Fruit fly (Drosophila melanogaster): ENCODE results near the gene hop.
A peak's percentile ranks its signal among the peaks of the same experiment; 100 is the strongest.

The hop gene

dm6 chrX:11338973-11339867 is 28.7 kb downstream of the hop start (continued):
- TF ChIP-seq CG8319 (GFP tag; optimal IDR thresholded peaks at IDR 0.05) (no peak), svp (GFP tag) (peak; percentile 82), pdm3 (GFP tag; optimal IDR thresholded peaks at IDR 0.05) (peak; percentile 60), Hr39 (GFP tag; optimal IDR thresholded peaks at IDR 0.05) (peak; percentile 63), Sox15 (GFP tag; optimal IDR thresholded peaks at IDR 0.05) (no peak), CG6792 (GFP tag; optimal IDR thresholded peaks at IDR 0.05) (peak; percentile 20), ss (GFP tag; optimal IDR thresholded peaks at IDR 0.05) (no peak), Sox102F (GFP tag; optimal IDR thresholded peaks at IDR 0.05) (no peak), CG6163 (GFP tag; IDR thresholded peaks at IDR 0.05) (peak; percentile 32; the same call in 1 of the 3 replicates), Ets21C (GFP tag; optimal IDR thresholded peaks at IDR 0.05) (peak; percentile 37), CG11294 (GFP tag; IDR thresholded peaks at IDR 0.05) (no peak)

DNA sequence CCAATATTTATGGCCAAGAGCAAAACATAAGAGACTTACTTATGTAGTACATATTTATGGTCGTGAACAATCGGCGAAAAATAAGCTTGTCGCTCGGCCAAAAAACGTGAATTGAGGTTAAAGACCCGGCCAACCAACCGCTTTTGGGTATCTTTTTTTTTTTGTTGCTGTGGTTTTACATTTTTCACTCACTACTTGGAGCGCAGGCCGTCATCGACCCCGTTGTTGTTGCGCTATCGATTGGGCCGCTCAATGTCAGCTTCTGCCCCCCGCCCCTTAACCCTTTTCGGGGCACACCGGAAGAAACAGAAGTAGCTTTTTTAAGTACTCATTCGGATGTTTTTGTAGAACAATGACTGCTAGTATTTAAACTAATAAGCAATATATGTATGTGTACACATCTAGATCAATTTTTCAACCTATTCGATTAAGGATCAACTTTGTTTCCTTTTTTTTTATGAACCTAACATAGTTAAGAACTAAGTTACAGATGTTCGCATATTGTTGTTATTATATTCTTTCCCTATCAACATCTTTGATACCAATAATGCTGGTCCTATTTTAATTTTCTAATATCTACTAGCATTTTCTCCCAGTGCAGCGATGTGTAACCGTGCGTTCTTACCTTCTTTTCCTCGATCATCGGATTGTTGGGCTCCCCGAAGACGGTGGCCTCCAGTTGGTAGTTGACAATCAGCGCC is 29.7 kb downstream of the hop start:
- TF ChIP-seq Sox14 (GFP tag; optimal IDR thresholded peaks at IDR 0.05) (peak; percentile 48), CG6163 (GFP tag; IDR thresholded peaks at IDR 0.05) (0 out of 3 replicates have a peak, but pooled peaks have one; percentile 30), dsx (GFP tag; optimal IDR thresholded peaks at IDR 0.05; ENCODE audit: poor library complexity, severe bottlenecking) (no peak), CG32006 (GFP tag; optimal IDR thresholded peaks at IDR 0.05) (peak; percentile 67), Eip75B (GFP tag; optimal IDR thresholded peaks at IDR 0.05) (peak; percentile 85), fd85E (GFP tag; optimal IDR thresholded peaks at IDR 0.05) (no peak), CG3919 (GFP tag; optimal IDR thresholded peaks at IDR 0.05) (no peak), Sox15 (GFP tag; optimal IDR thresholded peaks at IDR 0.05) (peak; percentile 46), Met (GFP tag; optimal IDR thresholded peaks at IDR 0.05) (no peak), ss (GFP tag; optimal IDR thresholded peaks at IDR 0.05) (no peak), Ets96B (tag; optimal IDR thresholded peaks at IDR 0.05) (no peak), lz (GFP tag; optimal IDR thresholded peaks at IDR 0.05) (peak; percentile 69), CG8319 (GFP tag; optimal IDR thresholded peaks at IDR 0.05) (peak; percentile 5), Sox102F (GFP tag; optimal IDR thresholded peaks at IDR 0.05) (no peak), achi (GFP tag; optimal IDR thresholded peaks at IDR 0.05) (peak; percentile 71), dac (GFP tag; optimal IDR thresholded peaks at IDR 0.05) (no peak), fkh (GFP tag; optimal IDR thresholded peaks at IDR 0.05) (no peak), eg (GFP tag; IDR thresholded peaks at IDR 0.05) (0 out of 3 replicates have a peak, but pooled peaks have one; percentile 40), esn (GFP tag; optimal IDR thresholded peaks at IDR 0.05) (peak; percentile 81), Hr39 (GFP tag; optimal IDR thresholded peaks at IDR 0.05) (peak; percentile 77), spab (GFP tag; optimal IDR thresholded peaks at IDR 0.05) (no peak), CG6276 (GFP tag; optimal IDR thresholded peaks at IDR 0.05) (no peak), CG10631 (GFP tag; optimal IDR thresholded peaks at IDR 0.05) (peak; percentile 64), CG3032 (tag; optimal IDR thresholded peaks at IDR 0.05) (peak; percentile 36), CG6808 (GFP tag; optimal IDR thresholded peaks at IDR 0.05) (no peak), CG34406 (GFP tag; optimal IDR thresholded peaks at IDR 0.05) (peak; percentile 79), acj6 (GFP tag; optimal IDR thresholded peaks at IDR 0.05) (no peak), CG4318 (GFP tag; optimal IDR thresholded peaks at IDR 0.05) (no peak), CG11762 (GFP tag; optimal IDR thresholded peaks at IDR 0.05; ENCODE audit: insufficient read depth) (peak; percentile 45), CG16779 (tag; optimal IDR thresholded peaks at IDR 0.05) (no peak), CG6854 (GFP tag; optimal IDR thresholded peaks at IDR 0.05) (no peak), CG6792 (GFP tag; optimal IDR thresholded peaks at IDR 0.05) (peak; percentile 58), Smox (GFP tag; optimal IDR thresholded peaks at IDR 0.05) (peak; percentile 47), svp (GFP tag) (peak; percentile 93), Lpt (GFP tag; optimal IDR thresholded peaks at IDR 0.05) (peak; percentile 14), CG8632 (GFP tag; optimal IDR thresholded peaks at IDR 0.05) (peak; percentile 67), CG8119 (GFP tag; IDR thresholded peaks at IDR 0.05) (peak; percentile 48; the same call in 2 of the 3 replicates), CG9139 (GFP tag; optimal IDR thresholded peaks at IDR 0.05) (no peak), Eip78C (GFP tag) (peak; percentile 94), cyc (GFP tag; optimal IDR thresholded peaks at IDR 0.05) (peak; percentile 61), fd59A (GFP tag; optimal IDR thresholded peaks at IDR 0.05) (peak; percentile 11), Blimp-1 (GFP tag; optimal IDR thresholded peaks at IDR 0.05) (peak; percentile 28), pdm3 (GFP tag; optimal IDR thresholded peaks at IDR 0.05) (no peak)

Measured in whole organism, prepupa.